1 fruit fly cellular context compared by ENCODE assay signal in the genomic region with DNA sequence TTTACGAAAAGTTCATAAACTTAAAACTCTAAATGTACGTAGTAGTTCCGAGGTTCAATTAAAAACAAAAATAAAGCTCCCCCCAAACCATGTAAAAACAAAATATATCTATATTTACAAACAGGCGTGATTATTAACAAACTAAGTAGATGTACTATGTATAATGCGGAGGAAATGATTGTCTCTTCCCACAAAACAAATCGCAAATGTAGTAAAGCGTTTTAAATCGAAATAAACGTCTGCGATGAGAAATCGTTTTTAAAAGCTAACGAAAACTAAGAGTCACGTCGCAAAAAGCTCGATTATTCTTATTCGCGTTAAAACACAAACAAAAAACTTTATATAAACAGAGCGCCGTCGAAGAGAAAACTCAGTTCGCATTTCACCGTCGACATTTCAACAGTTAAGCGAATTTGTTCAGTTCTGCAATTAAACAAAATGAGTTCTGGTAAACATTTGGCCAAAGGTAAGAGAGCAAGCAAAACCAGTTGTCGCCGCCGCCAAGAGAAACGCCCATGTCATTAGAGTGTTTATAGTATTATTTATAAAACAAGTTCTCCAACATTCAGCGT.
TF ChIP-seq lines count a peak whose summit lies in the region.

GstO3 (plus strand) TSS at position 370 of the 572 bp plus-strand sequence.

TF ChIP-seq in whole organism, embryonic, 481 proteins besides CTCF, POLR2A, EP300 and RAD21 (continued from another document):
- TF ChIP-seq CG10274 (GFP tag; optimal IDR thresholded peaks at IDR 0.05; lab: Kevin White, UChicago): no peak
- TF ChIP-seq lab (GFP tag; optimal IDR thresholded peaks at IDR 0.05; lab: Kevin White, UChicago): peak; percentile 34
- no peak for TF ChIP-seq CG1602 (GFP tag; optimal IDR thresholded peaks at IDR 0.05; lab: Kevin White, UChicago)
- TF ChIP-seq CG1647 (GFP tag; optimal IDR thresholded peaks at IDR 0.05; lab: Kevin White, UChicago): no peak
- no peak for TF ChIP-seq CG6854 (GFP tag; optimal IDR thresholded peaks at IDR 0.05; lab: Kevin White, UChicago)
- TF ChIP-seq nerfin-1 (tag; optimal IDR thresholded peaks at IDR 0.05; lab: Kevin White, UChicago): no peak
- no peak for TF ChIP-seq CG6813 (GFP tag; optimal IDR thresholded peaks at IDR 0.05; lab: Kevin White, UChicago)
- TF ChIP-seq fd64A (GFP tag; optimal IDR thresholded peaks at IDR 0.05; lab: Kevin White, UChicago): no peak
- TF ChIP-seq Med (GFP tag; lab: Kevin White, UChicago): peak; percentile 51
- TF ChIP-seq Pdp1 (GFP tag; optimal IDR thresholded peaks at IDR 0.05; lab: Kevin White, UChicago): peak in 1 of 2 experiments; percentile 59
- TF ChIP-seq HLH4C (GFP tag; IDR thresholded peaks at IDR 0.05; lab: Robert Waterston, UW; ENCODE audit: partially characterized antibody): no peak
- TF ChIP-seq Deaf1 (tag; optimal IDR thresholded peaks at IDR 0.05; lab: Kevin White, UChicago): no peak
- TF ChIP-seq CG14441 (GFP tag; IDR thresholded peaks at IDR 0.05; lab: Robert Waterston, UW): no peak
- peak; percentile 5 for TF ChIP-seq CG12659 (GFP tag; optimal IDR thresholded peaks at IDR 0.05; lab: Kevin White, UChicago)
- TF ChIP-seq CoRest (tag; optimal IDR thresholded peaks at IDR 0.05; lab: Kevin White, UChicago): no peak
- TF ChIP-seq HHEX (GFP tag; optimal IDR thresholded peaks at IDR 0.05; lab: Kevin White, UChicago): no peak
- TF ChIP-seq CG14050 (GFP tag; IDR thresholded peaks at IDR 0.05; lab: Robert Waterston, UW): no peak
- no peak for TF ChIP-seq ac (GFP tag; optimal IDR thresholded peaks at IDR 0.05; lab: Kevin White, UChicago)
- no peak for TF ChIP-seq CG31441 (GFP tag; IDR thresholded peaks at IDR 0.05; lab: Robert Waterston, UW)
- TF ChIP-seq zfh2 (GFP tag; optimal IDR thresholded peaks at IDR 0.05; lab: Kevin White, UChicago): no peak
- no peak for TF ChIP-seq YL-1 (GFP tag; optimal IDR thresholded peaks at IDR 0.05; lab: Kevin White, UChicago)
- TF ChIP-seq Dfd (GFP tag; optimal IDR thresholded peaks at IDR 0.05; lab: Kevin White, UChicago): no peak
- TF ChIP-seq CG10654 (GFP tag; optimal IDR thresholded peaks at IDR 0.05; lab: Kevin White, UChicago): no peak
- no peak for TF ChIP-seq slp2 (GFP tag; optimal IDR thresholded peaks at IDR 0.05; lab: Kevin White, UChicago)
- TF ChIP-seq sens-2 (GFP tag; IDR thresholded peaks at IDR 0.05; lab: Robert Waterston, UW): no peak
- TF ChIP-seq corto (GFP tag; optimal IDR thresholded peaks at IDR 0.05; lab: Kevin White, UChicago): peak; percentile 32
- no peak for TF ChIP-seq CG6175 (GFP tag; IDR thresholded peaks at IDR 0.05; lab: Robert Waterston, UW)
- no peak for TF ChIP-seq unc-4 (GFP tag; IDR thresholded peaks at IDR 0.05; lab: Robert Waterston, UW; ENCODE audit: partially characterized antibody)
- 0 out of 2 replicates have a peak, but pooled peaks have one; percentile 26 for TF ChIP-seq CG42726 (GFP tag; IDR thresholded peaks at IDR 0.05; lab: Robert Waterston, UW; ENCODE audit: partially characterized antibody)
- no peak for TF ChIP-seq inv (GFP tag; IDR thresholded peaks at IDR 0.05; lab: Robert Waterston, UW; ENCODE audit: partially characterized antibody)
